Worm (Caenorhabditis elegans): ENCODE data around the gene M88.3.
A peak's percentile ranks its signal among the peaks of the same experiment; 100 is the strongest.

The M88.3 gene

ce11 chrIII:4544959-4545358 lies at the start of gene M88.3:
Gene M88.3, minus strand, starts transcription at chrIII:4545059.
- TF ChIP-seq him-1 (tag; optimal IDR thresholded peaks at IDR 0.05) (no peak), dao-5 (tag; optimal IDR thresholded peaks at IDR 0.05) (no peak), W03F9.2 (tag; optimal IDR thresholded peaks at IDR 0.05) (no peak)

DNA sequence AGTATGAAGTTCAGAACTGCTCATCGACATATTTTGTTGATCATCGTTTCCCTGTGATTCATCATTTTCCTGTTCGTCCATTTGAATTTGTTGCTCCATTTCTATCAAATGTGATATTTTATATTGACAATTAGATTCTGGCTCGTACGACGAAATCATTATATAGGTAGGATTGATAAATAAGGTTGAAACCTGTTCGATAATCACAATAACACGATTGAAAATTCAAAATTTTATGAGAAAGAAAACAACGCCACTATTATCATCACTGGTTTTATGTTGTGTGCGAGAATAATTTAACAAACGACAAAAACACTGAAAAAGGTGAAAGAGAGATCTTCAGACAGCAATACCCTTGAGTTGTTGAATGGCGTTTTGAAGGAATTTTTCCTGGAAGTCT lies 49.5 kb upstream of the M88.3 start, which contains the start of gene apc-11:
Gene apc-11 (minus strand): TSS at position 101 of the 400 bp plus-strand sequence.
- TF ChIP-seq him-1 (tag; optimal IDR thresholded peaks at IDR 0.05), result no peak
- TF ChIP-seq dao-5 (tag; optimal IDR thresholded peaks at IDR 0.05), result no peak
- no peak for TF ChIP-seq W03F9.2 (tag; optimal IDR thresholded peaks at IDR 0.05)

- TF ChIP-seq dao-5 (tag; optimal IDR thresholded peaks at IDR 0.05) (no peak), him-1 (tag; optimal IDR thresholded peaks at IDR 0.05) (no peak), W03F9.2 (tag; optimal IDR thresholded peaks at IDR 0.05) (no peak)
Observed at ce11 chrIII:4593098-4593697, 48.3 kb upstream of the M88.3 start, which contains the start of gene erh-2. Gene erh-2, plus strand, starts transcription at chrIII:4593231.

DNA sequence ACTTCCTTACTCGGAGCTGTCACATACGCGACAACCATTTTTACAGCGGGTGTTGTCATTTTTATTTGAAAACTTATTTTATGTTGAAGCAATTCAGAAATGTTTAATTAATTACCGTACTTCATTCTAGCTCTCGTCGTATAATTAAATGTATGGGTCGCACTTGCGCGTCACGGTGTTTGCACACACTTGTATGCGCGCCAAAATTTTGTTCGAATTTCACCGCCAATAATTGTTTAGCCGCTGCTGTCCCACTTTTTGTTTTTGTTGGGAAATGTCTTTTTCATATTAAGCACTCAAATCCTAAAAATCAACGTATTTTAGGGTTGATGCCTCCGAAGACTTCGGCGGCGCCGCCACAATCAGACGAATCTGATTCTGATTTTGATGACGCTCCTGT lies 42.3 kb upstream of the M88.3 start, which contains the start of the genes F35G12.7 and smc-4:
Gene F35G12.7 (minus strand): TSS at position 154 of the 400 bp plus-strand sequence.
Gene smc-4 (plus strand): TSS at position 325 of the 400 bp plus-strand sequence.
- TF ChIP-seq him-1 (tag; optimal IDR thresholded peaks at IDR 0.05), result no peak
- TF ChIP-seq W03F9.2 (tag; optimal IDR thresholded peaks at IDR 0.05), result no peak
- TF ChIP-seq dao-5 (tag; optimal IDR thresholded peaks at IDR 0.05), result no peak

ce11 chrIII:4584068-4584566 lies 39.3 kb upstream of the M88.3 start, which contains the start of gene F35G12.5:
Gene F35G12.5, plus strand, starts transcription at chrIII:4584118.
- no peak for TF ChIP-seq him-1 (tag; optimal IDR thresholded peaks at IDR 0.05)
- no peak for TF ChIP-seq W03F9.2 (tag; optimal IDR thresholded peaks at IDR 0.05)
- no peak for TF ChIP-seq dao-5 (tag; optimal IDR thresholded peaks at IDR 0.05)

DNA sequence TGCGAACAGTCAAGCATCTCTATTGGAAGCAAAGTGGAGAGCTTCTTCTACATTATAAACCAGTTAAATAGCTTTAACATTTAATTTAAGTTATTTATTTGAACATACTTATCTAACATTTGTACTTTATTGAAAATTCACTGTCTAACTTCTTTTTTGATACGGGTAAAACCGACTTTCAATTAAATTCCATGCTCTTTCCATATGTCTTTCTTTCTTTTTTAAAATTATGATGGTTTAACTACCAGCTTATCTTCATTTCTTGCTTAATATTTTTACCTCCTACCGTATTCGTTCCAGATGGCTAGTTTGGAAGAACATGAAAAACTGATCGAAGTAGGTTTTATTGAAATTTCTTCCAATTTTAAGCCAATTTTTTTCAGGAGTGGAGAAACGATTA lies 36.6 kb upstream of the M88.3 start, which contains the start of gene F35G12.12:
Gene F35G12.12 (plus strand): TSS at position 301 of the 400 bp plus-strand sequence.
- no peak for TF ChIP-seq him-1 (tag; optimal IDR thresholded peaks at IDR 0.05)

ce11 chrIII:4578385-4578903 lies 33.6 kb upstream of the M88.3 start, which contains the start of the genes sel-5 and wdr-48:
Gene sel-5, minus strand, starts transcription at chrIII:4578437.
Gene wdr-48, plus strand, starts transcription at chrIII:4578853.
- TF ChIP-seq dao-5 (tag; optimal IDR thresholded peaks at IDR 0.05) (no peak), W03F9.2 (tag; optimal IDR thresholded peaks at IDR 0.05) (peak; percentile 48), him-1 (tag; optimal IDR thresholded peaks at IDR 0.05) (no peak)

- TF ChIP-seq W03F9.2 (tag; optimal IDR thresholded peaks at IDR 0.05) (peak; percentile 80), him-1 (tag; optimal IDR thresholded peaks at IDR 0.05) (peak; percentile 66), dao-5 (tag; optimal IDR thresholded peaks at IDR 0.05) (peak; percentile 54)
Observed at ce11 chrIII:4568455-4568854, 23.6 kb upstream of the M88.3 start, which contains the start of gene idhg-1. Gene idhg-1, plus strand, starts transcription at chrIII:4568797.

ce11 chrIII:4568030-4568429 lies 23.2 kb upstream of the M88.3 start, which contains the start of gene mlcd-1:
Gene mlcd-1, minus strand, starts transcription at chrIII:4568130.
- TF ChIP-seq him-1 (tag; optimal IDR thresholded peaks at IDR 0.05), result no peak
- TF ChIP-seq W03F9.2 (tag; optimal IDR thresholded peaks at IDR 0.05), result no peak
- TF ChIP-seq dao-5 (tag; optimal IDR thresholded peaks at IDR 0.05), result no peak

DNA sequence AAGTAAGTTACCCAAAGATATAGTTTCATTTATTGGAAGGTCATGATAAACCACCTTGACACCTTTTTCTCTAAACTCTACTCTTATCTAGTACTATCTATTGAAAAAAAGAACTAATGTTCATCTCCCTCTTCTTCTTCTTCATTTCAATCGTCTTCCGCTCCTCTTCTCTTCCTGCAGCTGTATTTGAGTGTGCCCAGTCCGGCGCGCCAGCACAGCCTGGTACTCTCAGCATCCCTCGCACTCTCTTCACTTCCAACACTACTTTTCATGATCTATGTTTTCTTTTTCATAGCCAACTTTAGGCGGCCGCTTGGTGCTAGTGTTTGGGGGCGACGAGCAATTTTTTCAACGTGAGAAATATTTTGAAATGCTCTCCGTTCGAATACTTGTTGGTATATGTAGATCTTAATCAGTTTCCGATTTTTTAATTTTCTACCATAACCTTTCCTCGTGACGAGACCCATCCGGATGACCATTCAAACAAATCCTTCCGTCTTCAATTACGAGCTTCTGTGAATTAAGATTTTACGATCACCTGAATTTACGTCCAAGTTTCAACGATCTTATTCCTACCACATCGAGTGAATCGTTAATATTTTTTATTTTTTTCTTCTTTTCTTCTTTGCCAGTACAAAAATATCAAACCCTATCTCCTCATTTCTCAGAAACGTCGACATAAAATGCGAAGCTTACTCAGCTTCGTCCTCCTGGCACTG lies 17.4 kb upstream of the M88.3 start, which contains the start of gene pan-1:
Gene pan-1 (plus strand): TSS at position 669 of the 719 bp plus-strand sequence.
- no peak for TF ChIP-seq dao-5 (tag; optimal IDR thresholded peaks at IDR 0.05)
- peak; percentile 43 for TF ChIP-seq W03F9.2 (tag; optimal IDR thresholded peaks at IDR 0.05)

- TF ChIP-seq dao-5 (tag; optimal IDR thresholded peaks at IDR 0.05), result no peak
Observed at ce11 chrIII:4561286-4561685, 16.4 kb upstream of the M88.3 start.

- TF ChIP-seq dao-5 (tag; optimal IDR thresholded peaks at IDR 0.05) (no peak), W03F9.2 (tag; optimal IDR thresholded peaks at IDR 0.05) (peak; percentile 34), him-1 (tag; optimal IDR thresholded peaks at IDR 0.05) (peak; percentile 7)
Observed at ce11 chrIII:4560393-4560890, 15.6 kb upstream of the M88.3 start.

DNA sequence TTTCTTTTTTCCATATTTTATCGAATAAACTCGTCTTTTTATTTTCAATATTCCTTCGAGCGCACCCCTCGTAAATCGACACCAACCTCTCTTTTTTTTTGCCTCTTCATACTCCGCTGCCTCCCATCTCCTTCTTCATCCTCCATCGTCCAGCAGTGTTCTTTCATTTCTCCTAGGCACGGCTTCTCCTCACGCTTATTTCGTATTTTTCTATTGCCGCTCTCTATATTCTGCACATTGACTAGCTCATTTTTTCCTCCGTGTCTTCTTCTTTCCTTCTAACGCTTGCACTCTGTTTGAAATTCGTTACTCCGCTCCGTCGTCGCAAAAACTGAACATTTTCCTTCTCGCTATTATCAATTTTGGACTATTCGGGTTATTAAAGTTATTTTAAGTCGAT lies 10.5 kb upstream of the M88.3 start:
- TF ChIP-seq him-1 (tag; optimal IDR thresholded peaks at IDR 0.05) (no peak), W03F9.2 (tag; optimal IDR thresholded peaks at IDR 0.05) (no peak), dao-5 (tag; optimal IDR thresholded peaks at IDR 0.05) (no peak)

Data from whole organism, L4/young adult.